Worm (Caenorhabditis elegans) whole organism, L2 larva: ENCODE data around the gene F35B12.9.
A peak's percentile ranks its signal among the peaks of the same experiment; 100 is the strongest.

ENCODE experiments used
- C34F6.9 ChIP-seq: fragments of 150-350 bp; optimal IDR thresholded peaks from 2 replicates; lab custom pipeline; 2014; ENCODE audit warnings: missing biosample characterization, missing genetic modification characterization
- F13H6.1 ChIP-seq: sonication (generic microtip); optimal IDR thresholded peaks from 2 replicates; lab custom pipeline; 2016; ENCODE audit warnings: missing genetic modification characterization, missing compliant biosample characterization
- R02D3.7 ChIP-seq: fragments of 150-350 bp; optimal IDR thresholded peaks from 2 replicates; lab custom pipeline; 2014; ENCODE audit warnings: missing biosample characterization, missing genetic modification characterization
- Y55F3AM.14 ChIP-seq: fragments of 200-800 bp; sonication (Bioruptor generic); optimal IDR thresholded peaks from 2 replicates; lab custom pipeline; 2018; ENCODE audit warnings: mild to moderate bottlenecking, missing genetic modification characterization, missing compliant biosample characterization
- alr-1 ChIP-seq: fragments of 150-350 bp; optimal IDR thresholded peaks from 2 replicates; lab custom pipeline; 2014; ENCODE audit warnings: missing biosample characterization, missing genetic modification characterization
- aly-2 ChIP-seq: fragments of 150-350 bp; optimal IDR thresholded peaks from 2 replicates; lab custom pipeline; 2014; ENCODE audit warnings: missing biosample characterization, missing genetic modification characterization
- ama-1 ChIP-seq: fragments of 150-350 bp; optimal IDR thresholded peaks from 2 replicates; lab custom pipeline; 2018; ENCODE audit warnings: inconsistent platforms
- blmp-1 ChIP-seq: sonication (generic microtip); optimal IDR thresholded peaks from 2 replicates; lab custom pipeline; 2017; ENCODE audit warnings: missing genetic modification characterization, mild to moderate bottlenecking, missing compliant biosample characterization, antibody characterized with exemption, moderate library complexity; ENCODE audit not compliant: insufficient read depth
- ceh-16 ChIP-seq: fragments of 150-350 bp; optimal IDR thresholded peaks from 2 replicates; lab custom pipeline; 2014; ENCODE audit warnings: missing biosample characterization, missing genetic modification characterization
- crh-2 ChIP-seq: sonication (generic microtip); optimal IDR thresholded peaks from 2 replicates; lab custom pipeline; 2017; ENCODE audit warnings: missing biosample characterization, missing genetic modification characterization
- dmd-4 ChIP-seq: sonication (generic microtip); optimal IDR thresholded peaks from 2 replicates; lab custom pipeline; 2017; ENCODE audit warnings: missing biosample characterization, missing genetic modification characterization
- egl-27 ChIP-seq: sonication (generic microtip); optimal IDR thresholded peaks from 3 replicates; lab custom pipeline; 2017; ENCODE audit warnings: missing biosample characterization, missing genetic modification reagents, missing genetic modification characterization
- elt-1 ChIP-seq: fragments of 150-350 bp; optimal IDR thresholded peaks from 2 replicates; lab custom pipeline; 2014; ENCODE audit warnings: missing biosample characterization, missing genetic modification characterization
- fos-1 ChIP-seq: fragments of 150-350 bp; optimal IDR thresholded peaks from 2 replicates; lab custom pipeline; 2014; ENCODE audit warnings: missing biosample characterization, missing genetic modification characterization
- gmeb-1 ChIP-seq: fragments of 150-350 bp; optimal IDR thresholded peaks from 2 replicates; lab custom pipeline; 2014; ENCODE audit warnings: missing biosample characterization, missing genetic modification characterization
- lin-11 ChIP-seq: fragments of 150-350 bp; sonication (generic microtip); optimal IDR thresholded peaks from 2 replicates; lab custom pipeline; 2014; ENCODE audit warnings: missing biosample characterization, missing genetic modification characterization, inconsistent platforms, mixed read lengths
- lin-13 ChIP-seq: fragments of 150-350 bp; optimal IDR thresholded peaks from 2 replicates; lab custom pipeline; 2014; ENCODE audit warnings: missing biosample characterization, missing genetic modification reagents, missing genetic modification characterization
- lin-39 ChIP-seq: fragments of 150-350 bp; optimal IDR thresholded peaks from 2 replicates; lab custom pipeline; 2014; ENCODE audit warnings: missing biosample characterization, missing genetic modification reagents, missing genetic modification characterization
- lsy-2 ChIP-seq, 2 experiments: fragments of 150-350 bp in 1 of 2; sonication (generic microtip) in 1 of 2; optimal IDR thresholded peaks; 2 replicates each; lab custom pipeline; 2014 to 2017; ENCODE audit warnings: missing biosample characterization in 2 of 2, missing genetic modification characterization in 2 of 2
- mab-5 ChIP-seq: fragments of 150-350 bp; optimal IDR thresholded peaks from 2 replicates; lab custom pipeline; 2014; ENCODE audit warnings: missing biosample characterization, missing genetic modification characterization
- mbf-1 ChIP-seq: sonication (generic microtip); optimal IDR thresholded peaks from 2 replicates; lab custom pipeline; 2017; ENCODE audit warnings: missing biosample characterization, missing genetic modification characterization
- mdl-1 ChIP-seq, 2 experiments: fragments of 150-350 bp in 1 of 2; sonication (generic microtip) in 1 of 2; optimal IDR thresholded peaks; 2 replicates each; lab custom pipeline; 2017; ENCODE audit warnings: missing biosample characterization in 2 of 2, missing genetic modification characterization in 2 of 2
- nhr-10 ChIP-seq: sonication (generic microtip); optimal IDR thresholded peaks from 2 replicates; lab custom pipeline; 2017; ENCODE audit warnings: missing biosample characterization, missing genetic modification characterization
- nhr-11 ChIP-seq: fragments of 150-350 bp; optimal IDR thresholded peaks from 2 replicates; lab custom pipeline; 2014; ENCODE audit warnings: missing biosample characterization, missing genetic modification characterization
- nhr-129 ChIP-seq: fragments of 150-350 bp; optimal IDR thresholded peaks from 2 replicates; lab custom pipeline; 2014; ENCODE audit warnings: missing biosample characterization, missing genetic modification characterization
- nhr-21 ChIP-seq: fragments of 150-350 bp; optimal IDR thresholded peaks from 2 replicates; lab custom pipeline; 2014; ENCODE audit warnings: missing biosample characterization, missing genetic modification characterization
- nhr-23 ChIP-seq: fragments of 150-350 bp; optimal IDR thresholded peaks from 2 replicates; lab custom pipeline; 2014; ENCODE audit warnings: missing biosample characterization, missing genetic modification reagents, missing genetic modification characterization
- nhr-25 ChIP-seq: fragments of 150-350 bp; sonication (generic microtip); optimal IDR thresholded peaks from 3 replicates; lab custom pipeline; 2014; ENCODE audit warnings: missing biosample characterization, missing genetic modification characterization
- nhr-6 ChIP-seq: fragments of 150-350 bp; optimal IDR thresholded peaks from 2 replicates; lab custom pipeline; 2014; ENCODE audit warnings: missing biosample characterization, missing genetic modification characterization
- peb-1 ChIP-seq: fragments of 150-350 bp; optimal IDR thresholded peaks from 2 replicates; lab custom pipeline; 2014; ENCODE audit warnings: missing biosample characterization, missing genetic modification characterization
- sem-4 ChIP-seq: fragments of 150-350 bp; optimal IDR thresholded peaks from 2 replicates; lab custom pipeline; 2014; ENCODE audit warnings: missing biosample characterization, missing genetic modification reagents, missing genetic modification characterization
- sma-3 ChIP-seq: sonication (generic microtip); optimal IDR thresholded peaks from 2 replicates; lab custom pipeline; 2016; ENCODE audit warnings: missing genetic modification reagents, missing genetic modification characterization, missing compliant biosample characterization
- sma-9 ChIP-seq, 2 experiments: fragments of 150-350 bp in 1 of 2; sonication (generic microtip) in 1 of 2; optimal IDR thresholded peaks; 2 replicates each; lab custom pipeline; 2014 to 2016; ENCODE audit warnings: missing genetic modification characterization in 2 of 2, mild to moderate bottlenecking in 1 of 2, missing biosample characterization in 1 of 2, missing compliant biosample characterization in 1 of 2, missing genetic modification reagents in 1 of 2, moderate library complexity in 1 of 2
- snpc-4 ChIP-seq: fragments of 150-350 bp; optimal IDR thresholded peaks from 2 replicates; lab custom pipeline; 2014; ENCODE audit warnings: missing biosample characterization, missing genetic modification characterization
- unc-39 ChIP-seq: fragments of 150-350 bp; optimal IDR thresholded peaks from 2 replicates; lab custom pipeline; 2014; ENCODE audit warnings: missing biosample characterization, missing genetic modification characterization
- unc-55 ChIP-seq: fragments of 150-350 bp; sonication (generic microtip); optimal IDR thresholded peaks from 3 replicates; lab custom pipeline; 2014; ENCODE audit warnings: missing biosample characterization, missing genetic modification reagents, missing genetic modification characterization
- unc-62 ChIP-seq: fragments of 150-350 bp; optimal IDR thresholded peaks from 2 replicates; lab custom pipeline; 2014; ENCODE audit warnings: missing biosample characterization, missing genetic modification reagents, missing genetic modification characterization
- ztf-1 ChIP-seq: fragments of 200-800 bp; sonication (Bioruptor generic); conservative IDR thresholded peaks from 2 replicates; pipeline ENCODE4 v1.3.6; 2022; ENCODE audit warnings: missing genetic modification characterization, missing compliant biosample characterization
- ztf-11 ChIP-seq: sonication (generic microtip); optimal IDR thresholded peaks from 2 replicates; lab custom pipeline; 2017; ENCODE audit warnings: missing biosample characterization, missing genetic modification characterization
- ztf-4 ChIP-seq: fragments of 150-350 bp; optimal IDR thresholded peaks from 2 replicates; lab custom pipeline; 2014; ENCODE audit warnings: missing biosample characterization, missing genetic modification characterization

F35B12.9 gene

ce11 chrV:11564573-11564972 is 36.4 kb upstream of the F35B12.9 start, which contains the start of gene srx-87:
Gene srx-87 (plus strand): TSS chrV:11564873.
- TF ChIP-seq ztf-11 (tag; lab: Kevin White, UChicago) (no peak), aly-2 (no peak), unc-39 (tag; lab: Kevin White, UChicago) (no peak), nhr-10 (tag; lab: Kevin White, UChicago) (no peak), nhr-23 (no peak), mbf-1 (tag; lab: Kevin White, UChicago) (no peak), nhr-129 (tag; lab: Kevin White, UChicago) (no peak), snpc-4 (tag; lab: Kevin White, UChicago) (no peak), alr-1 (tag; lab: Kevin White, UChicago) (no peak), Y55F3AM.14 (no peak), peb-1 (no peak), sma-9 (GFP tag; optimal IDR thresholded peaks at IDR 0.05; lab: Kevin White, UChicago) (no peak), sma-9 (tag; optimal IDR thresholded peaks at IDR 0.05; lab: Kevin White, UChicago) (no peak), mab-5 (tag; lab: Kevin White, UChicago) (no peak), fos-1 (no peak), mdl-1 (tag; optimal IDR thresholded peaks at IDR 0.05; lab: Kevin White, UChicago) (no peak)

- TF ChIP-seq mbf-1 (tag; lab: Kevin White, UChicago) (no peak), blmp-1 (no peak), lin-39 (tag; lab: Kevin White, UChicago) (no peak), ztf-4 (peak; percentile 1), nhr-25 (tag; lab: Kevin White, UChicago) (no peak), Y55F3AM.14 (no peak), peb-1 (no peak), F13H6.1 (tag; lab: Kevin White, UChicago) (no peak), nhr-21 (tag; lab: Kevin White, UChicago) (peak; percentile 4), fos-1 (peak; percentile 6), unc-62 (GFP tag; lab: Kevin White, UChicago) (no peak), dmd-4 (no peak), sma-3 (GFP tag; lab: Kevin White, UChicago) (no peak), nhr-129 (tag; lab: Kevin White, UChicago) (peak; percentile 41), sma-9 (GFP tag; optimal IDR thresholded peaks at IDR 0.05; lab: Kevin White, UChicago) (peak; percentile 42), sma-9 (tag; optimal IDR thresholded peaks at IDR 0.05; lab: Kevin White, UChicago) (no peak)
Observed at ce11 chrV:11570169-11570651, 30.8 kb upstream of the F35B12.9 start, which contains the start of the genes nhr-101 and pms-2. Gene nhr-101 (plus strand): TSS chrV:11570476. Gene pms-2 (minus strand): TSS chrV:11570601.

ce11 chrV:11572803-11573490 is 28.0 kb upstream of the F35B12.9 start, which contains the start of the genes H12C20.7 and nhr-68:
Gene H12C20.7 (minus strand): TSS chrV:11572990.
Gene nhr-68 (plus strand): TSS chrV:11573440.
- TF ChIP-seq nhr-129 (tag; lab: Kevin White, UChicago) = peak; percentile 91
- peak; percentile 44 for TF ChIP-seq ama-1
- TF ChIP-seq lin-13 = peak; percentile 47
- TF ChIP-seq C34F6.9 (tag; lab: Kevin White, UChicago) = peak; percentile 49
- no peak for TF ChIP-seq lin-11
- peak; percentile 45 for TF ChIP-seq ceh-16
- no peak for TF ChIP-seq ztf-11 (tag; lab: Kevin White, UChicago)
- peak; percentile 86 for TF ChIP-seq fos-1
- peak; percentile 97 for TF ChIP-seq nhr-10 (tag; lab: Kevin White, UChicago)
- peak; percentile 71 for TF ChIP-seq nhr-6 (tag; lab: Kevin White, UChicago)
- TF ChIP-seq mab-5 (tag; lab: Kevin White, UChicago) = no peak
- TF ChIP-seq R02D3.7 = no peak
- peak; percentile 85 for TF ChIP-seq blmp-1
- TF ChIP-seq ztf-4 = peak; percentile 38
- TF ChIP-seq elt-1 (tag; lab: Kevin White, UChicago) = peak; percentile 27
- peak; percentile 82 for TF ChIP-seq Y55F3AM.14
- TF ChIP-seq nhr-23 = no peak
- TF ChIP-seq crh-2 = peak; percentile 96
- TF ChIP-seq mdl-1 (tag; optimal IDR thresholded peaks at IDR 0.05; lab: Kevin White, UChicago) = peak; percentile 34 to 89
- peak; percentile 97 for TF ChIP-seq F13H6.1 (tag; lab: Kevin White, UChicago)
- peak; percentile 4 for TF ChIP-seq nhr-11 (tag; lab: Kevin White, UChicago)
- peak; percentile 63 for TF ChIP-seq gmeb-1 (tag; lab: Kevin White, UChicago)
- TF ChIP-seq egl-27 (tag; lab: Kevin White, UChicago) = peak; percentile 67
- TF ChIP-seq unc-55 (GFP tag; lab: Kevin White, UChicago) = no peak
- peak; percentile 100 for TF ChIP-seq sma-9 (GFP tag; optimal IDR thresholded peaks at IDR 0.05; lab: Kevin White, UChicago)
- TF ChIP-seq sma-9 (tag; optimal IDR thresholded peaks at IDR 0.05; lab: Kevin White, UChicago) = peak; percentile 32
- TF ChIP-seq sma-3 (GFP tag; lab: Kevin White, UChicago) = peak; percentile 99
- peak; percentile 90 for TF ChIP-seq sem-4
- no peak for TF ChIP-seq ztf-1 (GFP tag; lab: Robert Waterston, UW)
- TF ChIP-seq unc-39 (tag; lab: Kevin White, UChicago) = no peak
- no peak for TF ChIP-seq lin-39 (tag; lab: Kevin White, UChicago)
- peak; percentile 99 for TF ChIP-seq nhr-21 (tag; lab: Kevin White, UChicago)
- peak in 1 of 2 experiments; percentile 90 for TF ChIP-seq lsy-2 (tag; optimal IDR thresholded peaks at IDR 0.05; lab: Kevin White, UChicago)
